Worm (Caenorhabditis elegans) whole organism, L3 larva: ENCODE results near the gene ZK813.2.

Experiments
- ZK546.5 ChIP-seq: sonication (generic microtip); optimal IDR thresholded peaks from 2 replicates; lab custom pipeline; 2017; ENCODE audit warnings: missing biosample characterization, missing genetic modification characterization
- ceh-82 ChIP-seq: fragments of 150-350 bp; optimal IDR thresholded peaks from 2 replicates; lab custom pipeline; 2014; ENCODE audit warnings: missing biosample characterization, missing genetic modification characterization
- egl-27 ChIP-seq: sonication (generic microtip); optimal IDR thresholded peaks from 4 replicates; lab custom pipeline; 2017; ENCODE audit warnings: missing biosample characterization, missing genetic modification reagents, missing genetic modification characterization
- mdl-1 ChIP-seq: fragments of 150-350 bp; optimal IDR thresholded peaks from 2 replicates; lab custom pipeline; 2014; ENCODE audit warnings: missing biosample characterization, missing genetic modification characterization
- nhr-11 ChIP-seq: fragments of 150-350 bp; optimal IDR thresholded peaks from 2 replicates; lab custom pipeline; 2014; ENCODE audit warnings: missing biosample characterization, missing genetic modification characterization
- nhr-76 ChIP-seq: fragments of 150-350 bp; sonication (generic microtip); optimal IDR thresholded peaks from 5 replicates; lab custom pipeline; 2014; ENCODE audit warnings: missing biosample characterization, missing genetic modification characterization
- pqm-1 ChIP-seq: fragments of 150-350 bp; optimal IDR thresholded peaks from 2 replicates; lab custom pipeline; 2017; ENCODE audit warnings: missing biosample characterization, missing genetic modification characterization, inconsistent platforms
- snpc-4 ChIP-seq: fragments of 150-350 bp; optimal IDR thresholded peaks from 2 replicates; lab custom pipeline; 2014; ENCODE audit warnings: missing biosample characterization, missing genetic modification characterization
- unc-39 ChIP-seq: sonication (generic microtip); optimal IDR thresholded peaks from 4 replicates; lab custom pipeline; 2017; ENCODE audit warnings: missing biosample characterization, missing genetic modification characterization
- unc-62 ChIP-seq: fragments of 150-350 bp; sonication (generic microtip); optimal IDR thresholded peaks from 4 replicates; lab custom pipeline; 2014; ENCODE audit warnings: missing biosample characterization, missing genetic modification reagents, missing genetic modification characterization

DNA sequence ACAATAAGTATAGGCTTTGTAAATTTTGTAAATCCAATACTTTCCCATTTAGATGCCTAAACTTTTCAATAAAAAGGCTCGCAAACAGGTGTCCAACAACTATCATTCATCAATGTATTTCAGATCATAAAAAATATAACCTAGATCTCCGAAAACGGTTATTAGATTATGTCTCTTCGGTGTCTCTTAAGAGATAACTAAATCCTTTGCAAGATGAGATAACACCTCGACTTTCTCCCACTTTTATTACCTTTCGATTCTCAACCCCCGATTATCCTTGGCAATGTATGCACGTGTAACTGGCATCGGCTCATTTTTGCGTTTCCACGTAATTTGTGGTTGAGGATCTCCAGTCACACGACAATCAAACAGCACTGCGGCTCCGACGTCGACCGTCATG lies 18.5 kb downstream of the ZK813.2 start:
- TF ChIP-seq unc-62 (GFP tag; lab: Kevin White, UChicago) (no peak), ceh-82 (tag; lab: Kevin White, UChicago) (no peak), unc-39 (tag; lab: Kevin White, UChicago) (no peak), nhr-11 (no peak), nhr-76 (tag; lab: Kevin White, UChicago) (no peak), snpc-4 (tag; lab: Kevin White, UChicago) (no peak), ZK546.5 (tag; lab: Kevin White, UChicago) (no peak), mdl-1 (tag; lab: Kevin White, UChicago) (no peak), pqm-1 (tag; lab: Kevin White, UChicago) (no peak), egl-27 (tag; lab: Kevin White, UChicago) (no peak)
